Worm (Caenorhabditis elegans) whole organism, L4 larva: ENCODE data around the gene sru-16.

ENCODE experiments used
- F37D6.2 ChIP-seq: sonication (generic microtip); optimal IDR thresholded peaks from 2 replicates; lab custom pipeline; 2016; ENCODE audit warnings: mild to moderate bottlenecking, missing genetic modification characterization, missing compliant biosample characterization
- F44E2.7 ChIP-seq: fragments of 200-800 bp; sonication (Bioruptor generic); IDR thresholded peaks from 2 replicates; pipeline ENCODE4 v2.1.2; 2022; ENCODE audit warnings: missing genetic modification characterization, missing compliant biosample characterization
- R02D3.7 ChIP-seq: fragments of 150-350 bp; sonication (generic microtip); optimal IDR thresholded peaks from 3 replicates; lab custom pipeline; 2014; ENCODE audit warnings: missing biosample characterization, missing genetic modification characterization
- T20F7.1 ChIP-seq: fragments of 200-800 bp; sonication (Bioruptor generic); optimal IDR thresholded peaks from 2 replicates; lab custom pipeline; 2018; ENCODE audit warnings: mild to moderate bottlenecking, missing genetic modification characterization, missing compliant biosample characterization
- T26A8.4 ChIP-seq: fragments of 200-800 bp; sonication (Bioruptor generic); IDR thresholded peaks from 2 replicates; pipeline ENCODE4 v1.3.6; 2022; ENCODE audit warnings: missing genetic modification characterization, missing compliant biosample characterization
- Y105C5A.15 ChIP-seq: fragments of 200-800 bp; sonication (Bioruptor generic); IDR thresholded peaks from 2 replicates; pipeline ENCODE4 v1.3.6; 2022; ENCODE audit warnings: missing genetic modification characterization, missing compliant biosample characterization
- Y5F2A.4 ChIP-seq: fragments of 200-800 bp; sonication (Bioruptor generic); optimal IDR thresholded peaks from 2 replicates; lab custom pipeline; 2018; ENCODE audit warnings: mild to moderate bottlenecking, missing genetic modification characterization, missing compliant biosample characterization
- ZK337.2 ChIP-seq: fragments of 200-800 bp; sonication (Bioruptor generic); IDR thresholded peaks from 2 replicates; pipeline ENCODE4 v1.3.6; 2022; ENCODE audit warnings: missing genetic modification reagents, missing genetic modification characterization, missing compliant biosample characterization
- aha-1 ChIP-seq: fragments of 150-350 bp; peaks from one replicate; lab custom pipeline; 2014; ENCODE audit warnings: missing biosample characterization, missing genetic modification characterization
- aly-2 ChIP-seq: sonication (generic microtip); optimal IDR thresholded peaks from 2 replicates; lab custom pipeline; 2018; ENCODE audit warnings: missing biosample characterization, missing genetic modification characterization
- ama-1 ChIP-seq: fragments of 150-350 bp; optimal IDR thresholded peaks from 2 replicates; lab custom pipeline; 2014; ENCODE audit warnings: inconsistent platforms, mixed read lengths
- attf-4 ChIP-seq: sonication (generic microtip); optimal IDR thresholded peaks from 3 replicates; lab custom pipeline; 2017; ENCODE audit warnings: missing biosample characterization, missing genetic modification characterization
- ceh-20 ChIP-seq: fragments of 200-800 bp; sonication (Bioruptor generic); IDR thresholded peaks from 2 replicates; pipeline ENCODE4 v1.3.6; 2022; ENCODE audit warnings: missing genetic modification reagents, missing genetic modification characterization, missing compliant biosample characterization
- ceh-62 ChIP-seq: sonication (generic microtip); optimal IDR thresholded peaks from 2 replicates; lab custom pipeline; 2017; ENCODE audit warnings: missing biosample characterization, missing genetic modification characterization
- ces-1 ChIP-seq: fragments of 150-350 bp; sonication (generic microtip); optimal IDR thresholded peaks from 4 replicates; lab custom pipeline; 2014; ENCODE audit warnings: missing biosample characterization, missing genetic modification reagents, missing genetic modification characterization
- daf-12 ChIP-seq: fragments of 150-350 bp; optimal IDR thresholded peaks from 2 replicates; lab custom pipeline; 2014; ENCODE audit warnings: missing biosample characterization, missing genetic modification reagents, missing genetic modification characterization
- daf-16 ChIP-seq, 3 experiments: sonication (generic microtip); optimal IDR thresholded peaks; 2 replicates each; lab custom pipeline; 2016 to 2017; ENCODE audit warnings: missing genetic modification characterization in 3 of 3, missing genetic modification reagents in 3 of 3, mild to moderate bottlenecking in 2 of 3, missing compliant biosample characterization in 2 of 3, missing biosample characterization in 1 of 3, moderate library complexity in 1 of 3
- daf-19 ChIP-seq: fragments of 200-800 bp; sonication (Bioruptor generic); conservative IDR thresholded peaks from 2 replicates; pipeline ENCODE4 v1.3.6; 2022; ENCODE audit warnings: missing genetic modification characterization, missing compliant biosample characterization
- dmd-6 ChIP-seq: fragments of 200-800 bp; sonication (Bioruptor generic); IDR thresholded peaks from 2 replicates; pipeline ENCODE4 v1.3.6; 2022; ENCODE audit warnings: missing genetic modification reagents, missing genetic modification characterization, missing compliant biosample characterization
- dmd-9 ChIP-seq: fragments of 200-800 bp; sonication (Bioruptor generic); IDR thresholded peaks from 2 replicates; pipeline ENCODE4 v1.3.6; 2022; ENCODE audit warnings: missing genetic modification reagents, missing genetic modification characterization, missing compliant biosample characterization
- egl-43 ChIP-seq: fragments of 200-800 bp; sonication (Bioruptor generic); IDR thresholded peaks from 2 replicates; pipeline ENCODE4 v1.3.6; 2022; ENCODE audit warnings: missing genetic modification reagents, missing genetic modification characterization, missing compliant biosample characterization
- fkh-10 ChIP-seq: fragments of 150-350 bp; optimal IDR thresholded peaks from 2 replicates; lab custom pipeline; 2014; ENCODE audit warnings: missing biosample characterization, missing genetic modification reagents, missing genetic modification characterization
- fos-1 ChIP-seq: fragments of 150-350 bp; optimal IDR thresholded peaks from 2 replicates; lab custom pipeline; 2014; ENCODE audit warnings: missing biosample characterization, missing genetic modification characterization
- gei-8 ChIP-seq: fragments of 200-800 bp; sonication (Bioruptor generic); optimal IDR thresholded peaks from 2 replicates; lab custom pipeline; 2018; ENCODE audit warnings: mild to moderate bottlenecking, missing genetic modification characterization, missing compliant biosample characterization
- hmg-1.1 ChIP-seq: fragments of 200-800 bp; sonication (Bioruptor generic); IDR thresholded peaks from 2 replicates; pipeline ENCODE4 v1.3.6; 2022; ENCODE audit warnings: missing genetic modification reagents, missing genetic modification characterization, missing compliant biosample characterization
- lim-7 ChIP-seq: fragments of 200-800 bp; sonication (Bioruptor generic); IDR thresholded peaks from 2 replicates; pipeline ENCODE4 v1.3.6; 2022; ENCODE audit warnings: missing genetic modification characterization, missing compliant biosample characterization
- lin-1 ChIP-seq: fragments of 200-800 bp; sonication (Bioruptor generic); IDR thresholded peaks from 2 replicates; pipeline ENCODE4 v1.3.6; 2022; ENCODE audit warnings: missing genetic modification reagents, missing genetic modification characterization, missing compliant biosample characterization
- lin-15B ChIP-seq: fragments of 150-350 bp; sonication (generic microtip); optimal IDR thresholded peaks from 3 replicates; lab custom pipeline; 2014; ENCODE audit warnings: missing biosample characterization, missing genetic modification characterization
- lin-38 ChIP-seq: fragments of 200-800 bp; sonication (Bioruptor generic); IDR thresholded peaks from 2 replicates; pipeline ENCODE4 v1.3.6; 2022; ENCODE audit warnings: missing genetic modification reagents, missing genetic modification characterization, missing compliant biosample characterization
- madf-9 ChIP-seq: fragments of 200-800 bp; sonication (Bioruptor generic); conservative IDR thresholded peaks from 2 replicates; pipeline ENCODE4 v1.3.6; 2022; ENCODE audit warnings: missing genetic modification reagents, missing genetic modification characterization, missing compliant biosample characterization
- mes-2 ChIP-seq: sonication (generic microtip); optimal IDR thresholded peaks from 2 replicates; lab custom pipeline; 2016; ENCODE audit warnings: missing genotype, mild to moderate bottlenecking, missing genetic modification characterization, missing compliant biosample characterization; ENCODE audit not compliant: poor library complexity, severe bottlenecking
- mxl-2 ChIP-seq: fragments of 200-800 bp; sonication (Bioruptor generic); conservative IDR thresholded peaks from 2 replicates; pipeline ENCODE4 v1.3.6; 2022; ENCODE audit warnings: missing genetic modification reagents, missing genetic modification characterization, missing compliant biosample characterization
- nhr-111 ChIP-seq: fragments of 200-800 bp; sonication (Bioruptor generic); optimal IDR thresholded peaks from 2 replicates; lab custom pipeline; 2018; ENCODE audit warnings: mild to moderate bottlenecking, missing genetic modification characterization, missing compliant biosample characterization
- nhr-237 ChIP-seq: sonication (generic microtip); optimal IDR thresholded peaks from 2 replicates; lab custom pipeline; 2017; ENCODE audit warnings: missing biosample characterization, missing genetic modification characterization
- nhr-28 ChIP-seq: fragments of 150-350 bp; optimal IDR thresholded peaks from 2 replicates; lab custom pipeline; 2014; ENCODE audit warnings: missing biosample characterization, missing genetic modification characterization
- nhr-42 ChIP-seq: fragments of 200-800 bp; sonication (Bioruptor generic); IDR thresholded peaks from 2 replicates; pipeline ENCODE4 v1.3.6; 2022; ENCODE audit warnings: missing genetic modification characterization, missing compliant biosample characterization
- nhr-77 ChIP-seq: fragments of 150-350 bp; optimal IDR thresholded peaks from 2 replicates; lab custom pipeline; 2014; ENCODE audit warnings: missing biosample characterization, missing genetic modification characterization
- saeg-2 ChIP-seq: fragments of 200-800 bp; sonication (Bioruptor generic); IDR thresholded peaks from 2 replicates; pipeline ENCODE4 v1.3.6; 2022; ENCODE audit warnings: missing genetic modification reagents, missing genetic modification characterization, missing compliant biosample characterization
- set-16 ChIP-seq: fragments of 200-800 bp; sonication (Bioruptor generic); IDR thresholded peaks from 2 replicates; pipeline ENCODE4 v1.3.6; 2022; ENCODE audit warnings: missing genetic modification reagents, missing genetic modification characterization, missing compliant biosample characterization
- skn-1 ChIP-seq: fragments of 150-350 bp; optimal IDR thresholded peaks from 2 replicates; lab custom pipeline; 2014; ENCODE audit warnings: missing biosample characterization, missing genetic modification characterization
- tag-97 ChIP-seq: fragments of 200-800 bp; sonication (Bioruptor generic); IDR thresholded peaks from 2 replicates; pipeline ENCODE4 v1.3.6; 2022; ENCODE audit warnings: missing genetic modification characterization, missing compliant biosample characterization
- unc-130 ChIP-seq: sonication (generic microtip); optimal IDR thresholded peaks from 2 replicates; lab custom pipeline; 2016; ENCODE audit warnings: missing genetic modification reagents, missing genetic modification characterization, missing compliant biosample characterization
- zip-11 ChIP-seq: fragments of 200-800 bp; sonication (Bioruptor generic); IDR thresholded peaks from 2 replicates; pipeline ENCODE4 v1.3.6; 2022; ENCODE audit warnings: missing genetic modification characterization, missing compliant biosample characterization

The sru-16 gene

ce11 chrIV:13609755-13610154 is 30.7 kb downstream of the sru-16 start, which contains the start of gene C08F11.13 (continued):
- TF ChIP-seq zip-11 (GFP tag; lab: Robert Waterston, UW) = no peak
- TF ChIP-seq dmd-6 (GFP tag; lab: Robert Waterston, UW) = no peak
- no peak for TF ChIP-seq nhr-237
- no peak for TF ChIP-seq fos-1
- TF ChIP-seq, all 104 proteins: peak for 6

DNA sequence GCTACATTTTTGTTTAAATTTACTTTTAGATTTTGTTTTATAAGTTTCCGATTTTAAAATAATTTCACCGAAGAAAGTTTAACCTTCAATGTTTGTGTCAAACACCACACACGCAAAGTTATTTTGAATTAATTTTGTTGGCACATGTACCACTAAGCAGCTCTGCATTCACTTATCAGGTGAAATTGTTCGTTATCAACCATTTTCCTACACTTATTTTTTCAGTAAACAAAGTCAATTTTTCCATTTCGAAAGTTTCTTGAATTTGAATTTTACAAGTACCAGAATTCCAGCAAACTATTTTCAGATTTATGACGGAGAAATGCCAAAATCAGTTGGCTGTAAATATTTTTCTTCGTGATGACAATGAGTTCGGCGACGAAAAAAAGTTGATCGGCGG is 40.1 kb downstream of the sru-16 start, which contains the start of gene C08F11.3:
Gene C08F11.3, plus strand, starts transcription at position 301 of the 400 bp plus-strand sequence.
- TF ChIP-seq dmd-9 (GFP tag; lab: Robert Waterston, UW) = no peak
- TF ChIP-seq F37D6.2 (tag; lab: Kevin White, UChicago) = no peak
- TF ChIP-seq daf-16 (GFP tag; optimal IDR thresholded peaks at IDR 0.05; lab: Kevin White, UChicago) = no peak
- peak; percentile 71 for TF ChIP-seq daf-16 (tag; optimal IDR thresholded peaks at IDR 0.05; lab: Kevin White, UChicago)
- no peak for TF ChIP-seq R02D3.7 (tag; lab: Kevin White, UChicago)
- TF ChIP-seq tag-97 (GFP tag; lab: Robert Waterston, UW) = no peak
- TF ChIP-seq lin-38 = no peak
- TF ChIP-seq hmg-1.1 = no peak
- TF ChIP-seq nhr-111 (GFP tag; lab: Kevin White, UChicago) = no peak
- TF ChIP-seq nhr-28 (tag; lab: Kevin White, UChicago) = peak; percentile 1
- TF ChIP-seq unc-130 (GFP tag; lab: Kevin White, UChicago) = no peak
- TF ChIP-seq aly-2 (tag; lab: Kevin White, UChicago) = no peak
- TF ChIP-seq aha-1 (tag; lab: Kevin White, UChicago) = no peak
- TF ChIP-seq F44E2.7 (GFP tag; lab: Robert Waterston, UW) = no peak
- TF ChIP-seq madf-9 (GFP tag; lab: Robert Waterston, UW) = no peak
- no peak for TF ChIP-seq set-16 (GFP tag; lab: Robert Waterston, UW)

ce11 chrIV:13623533-13623932 is 44.5 kb downstream of the sru-16 start, which contains the start of gene C08F11.1:
Gene C08F11.1 (plus strand): TSS chrIV:13623833.
- no peak for TF ChIP-seq skn-1 (tag; lab: Kevin White, UChicago)
- no peak for TF ChIP-seq ces-1 (GFP tag; lab: Kevin White, UChicago)
- TF ChIP-seq attf-4 (tag; lab: Kevin White, UChicago) = no peak
- no peak for TF ChIP-seq lin-15B (tag; lab: Kevin White, UChicago)
- no peak for TF ChIP-seq Y5F2A.4 (GFP tag; lab: Kevin White, UChicago)
- no peak for TF ChIP-seq mxl-2 (GFP tag; lab: Robert Waterston, UW)
- no peak for TF ChIP-seq nhr-42
- TF ChIP-seq daf-12 = no peak
- TF ChIP-seq ceh-20 = no peak
- TF ChIP-seq lin-1 (GFP tag; lab: Robert Waterston, UW) = no peak
- no peak for TF ChIP-seq gei-8 (GFP tag; lab: Kevin White, UChicago)
- no peak for TF ChIP-seq egl-43 (GFP tag; lab: Robert Waterston, UW)
- TF ChIP-seq ama-1 (lab: Kevin White, UChicago) = no peak
- no peak for TF ChIP-seq fkh-10 (GFP tag; lab: Kevin White, UChicago)
- TF ChIP-seq nhr-237 = no peak

DNA sequence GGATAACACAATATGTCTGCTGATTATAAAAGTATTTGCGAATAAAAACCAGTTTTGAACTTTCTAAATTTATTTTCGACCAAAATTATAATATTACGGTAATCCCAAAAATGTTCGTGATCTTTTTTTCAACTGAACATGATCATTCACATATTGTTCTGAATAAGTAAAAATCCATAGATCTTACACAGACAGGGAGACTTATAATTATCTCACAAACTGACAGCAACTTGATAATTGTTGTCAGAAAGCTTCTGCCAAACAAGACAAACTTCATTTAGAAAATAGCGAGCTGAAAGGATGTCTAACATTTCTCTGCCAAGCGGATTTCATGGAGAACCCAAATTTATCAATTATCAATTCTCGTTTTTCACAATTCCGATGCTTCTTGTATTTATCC is 47.4 kb downstream of the sru-16 start, which contains the start of gene sru-21:
Gene sru-21, plus strand, starts transcription at position 301 of the 400 bp plus-strand sequence.
- TF ChIP-seq T26A8.4 (GFP tag; lab: Robert Waterston, UW) = no peak
- TF ChIP-seq daf-19 (GFP tag; lab: Robert Waterston, UW) = no peak
- TF ChIP-seq ZK337.2 = no peak
- TF ChIP-seq attf-4 (tag; lab: Kevin White, UChicago) = no peak
- no peak for TF ChIP-seq nhr-77 (tag; lab: Kevin White, UChicago)
- no peak for TF ChIP-seq nhr-237
- no peak for TF ChIP-seq lim-7 (GFP tag; lab: Robert Waterston, UW)
- TF ChIP-seq T20F7.1 (GFP tag; lab: Kevin White, UChicago) = no peak
- TF ChIP-seq saeg-2 (GFP tag; lab: Robert Waterston, UW) = no peak
- TF ChIP-seq mes-2 (tag; lab: Kevin White, UChicago) = no peak
- TF ChIP-seq Y105C5A.15 (GFP tag; lab: Robert Waterston, UW) = no peak
- TF ChIP-seq aha-1 (tag; lab: Kevin White, UChicago) = no peak
- no peak for TF ChIP-seq daf-16 (GFP tag; optimal IDR thresholded peaks at IDR 0.05; lab: Kevin White, UChicago)
- no peak for TF ChIP-seq daf-16 (tag; optimal IDR thresholded peaks at IDR 0.05; lab: Kevin White, UChicago)
- no peak for TF ChIP-seq ceh-62 (tag; lab: Kevin White, UChicago)
- no peak for TF ChIP-seq egl-43 (GFP tag; lab: Robert Waterston, UW)
